Worm (Caenorhabditis elegans) whole organism, L2 larva: Measurements from ENCODE around the gene ZK180.7.
A peak's percentile ranks its signal among the peaks of the same experiment; 100 is the strongest.

ENCODE experiments used
- C34F6.9 ChIP-seq: fragments of 150-350 bp; optimal IDR thresholded peaks from 2 replicates; lab custom pipeline; 2014; ENCODE audit warnings: missing biosample characterization, missing genetic modification characterization
- F13H6.1 ChIP-seq: sonication (generic microtip); optimal IDR thresholded peaks from 2 replicates; lab custom pipeline; 2016; ENCODE audit warnings: missing genetic modification characterization, missing compliant biosample characterization
- Y55F3AM.14 ChIP-seq: fragments of 200-800 bp; sonication (Bioruptor generic); optimal IDR thresholded peaks from 2 replicates; lab custom pipeline; 2018; ENCODE audit warnings: mild to moderate bottlenecking, missing genetic modification characterization, missing compliant biosample characterization
- ZK546.5 ChIP-seq: sonication (generic microtip); optimal IDR thresholded peaks from 2 replicates; lab custom pipeline; 2017; ENCODE audit warnings: missing biosample characterization, missing genetic modification characterization
- alr-1 ChIP-seq: fragments of 150-350 bp; optimal IDR thresholded peaks from 2 replicates; lab custom pipeline; 2014; ENCODE audit warnings: missing biosample characterization, missing genetic modification characterization
- aly-2 ChIP-seq: fragments of 150-350 bp; optimal IDR thresholded peaks from 2 replicates; lab custom pipeline; 2014; ENCODE audit warnings: missing biosample characterization, missing genetic modification characterization
- ama-1 ChIP-seq: fragments of 150-350 bp; optimal IDR thresholded peaks from 2 replicates; lab custom pipeline; 2018; ENCODE audit warnings: inconsistent platforms
- crh-2 ChIP-seq: sonication (generic microtip); optimal IDR thresholded peaks from 2 replicates; lab custom pipeline; 2017; ENCODE audit warnings: missing biosample characterization, missing genetic modification characterization
- dmd-4 ChIP-seq: sonication (generic microtip); optimal IDR thresholded peaks from 2 replicates; lab custom pipeline; 2017; ENCODE audit warnings: missing biosample characterization, missing genetic modification characterization
- egl-27 ChIP-seq: sonication (generic microtip); optimal IDR thresholded peaks from 3 replicates; lab custom pipeline; 2017; ENCODE audit warnings: missing biosample characterization, missing genetic modification reagents, missing genetic modification characterization
- fos-1 ChIP-seq: fragments of 150-350 bp; optimal IDR thresholded peaks from 2 replicates; lab custom pipeline; 2014; ENCODE audit warnings: missing biosample characterization, missing genetic modification characterization
- gmeb-1 ChIP-seq: fragments of 150-350 bp; optimal IDR thresholded peaks from 2 replicates; lab custom pipeline; 2014; ENCODE audit warnings: missing biosample characterization, missing genetic modification characterization
- lin-11 ChIP-seq: fragments of 150-350 bp; sonication (generic microtip); optimal IDR thresholded peaks from 2 replicates; lab custom pipeline; 2014; ENCODE audit warnings: missing biosample characterization, missing genetic modification characterization, inconsistent platforms, mixed read lengths
- lin-39 ChIP-seq: fragments of 150-350 bp; optimal IDR thresholded peaks from 2 replicates; lab custom pipeline; 2014; ENCODE audit warnings: missing biosample characterization, missing genetic modification reagents, missing genetic modification characterization
- lsy-2 ChIP-seq, 2 experiments: fragments of 150-350 bp in 1 of 2; sonication (generic microtip) in 1 of 2; optimal IDR thresholded peaks; 2 replicates each; lab custom pipeline; 2014 to 2017; ENCODE audit warnings: missing biosample characterization in 2 of 2, missing genetic modification characterization in 2 of 2
- mab-5 ChIP-seq: fragments of 150-350 bp; optimal IDR thresholded peaks from 2 replicates; lab custom pipeline; 2014; ENCODE audit warnings: missing biosample characterization, missing genetic modification characterization
- mbf-1 ChIP-seq: sonication (generic microtip); optimal IDR thresholded peaks from 2 replicates; lab custom pipeline; 2017; ENCODE audit warnings: missing biosample characterization, missing genetic modification characterization
- mdl-1 ChIP-seq, 2 experiments: fragments of 150-350 bp in 1 of 2; sonication (generic microtip) in 1 of 2; optimal IDR thresholded peaks; 2 replicates each; lab custom pipeline; 2017; ENCODE audit warnings: missing biosample characterization in 2 of 2, missing genetic modification characterization in 2 of 2
- nhr-10 ChIP-seq: sonication (generic microtip); optimal IDR thresholded peaks from 2 replicates; lab custom pipeline; 2017; ENCODE audit warnings: missing biosample characterization, missing genetic modification characterization
- nhr-11 ChIP-seq: fragments of 150-350 bp; optimal IDR thresholded peaks from 2 replicates; lab custom pipeline; 2014; ENCODE audit warnings: missing biosample characterization, missing genetic modification characterization
- nhr-129 ChIP-seq: fragments of 150-350 bp; optimal IDR thresholded peaks from 2 replicates; lab custom pipeline; 2014; ENCODE audit warnings: missing biosample characterization, missing genetic modification characterization
- nhr-21 ChIP-seq: fragments of 150-350 bp; optimal IDR thresholded peaks from 2 replicates; lab custom pipeline; 2014; ENCODE audit warnings: missing biosample characterization, missing genetic modification characterization
- nhr-23 ChIP-seq: fragments of 150-350 bp; optimal IDR thresholded peaks from 2 replicates; lab custom pipeline; 2014; ENCODE audit warnings: missing biosample characterization, missing genetic modification reagents, missing genetic modification characterization
- nhr-25 ChIP-seq: fragments of 150-350 bp; sonication (generic microtip); optimal IDR thresholded peaks from 3 replicates; lab custom pipeline; 2014; ENCODE audit warnings: missing biosample characterization, missing genetic modification characterization
- nhr-6 ChIP-seq: fragments of 150-350 bp; optimal IDR thresholded peaks from 2 replicates; lab custom pipeline; 2014; ENCODE audit warnings: missing biosample characterization, missing genetic modification characterization
- peb-1 ChIP-seq: fragments of 150-350 bp; optimal IDR thresholded peaks from 2 replicates; lab custom pipeline; 2014; ENCODE audit warnings: missing biosample characterization, missing genetic modification characterization
- sem-4 ChIP-seq: fragments of 150-350 bp; optimal IDR thresholded peaks from 2 replicates; lab custom pipeline; 2014; ENCODE audit warnings: missing biosample characterization, missing genetic modification reagents, missing genetic modification characterization
- skn-1 ChIP-seq: sonication (generic microtip); optimal IDR thresholded peaks from 2 replicates; lab custom pipeline; 2017; ENCODE audit warnings: missing biosample characterization, missing genetic modification characterization
- sma-3 ChIP-seq: sonication (generic microtip); optimal IDR thresholded peaks from 2 replicates; lab custom pipeline; 2016; ENCODE audit warnings: missing genetic modification reagents, missing genetic modification characterization, missing compliant biosample characterization
- sma-9 ChIP-seq, 2 experiments: fragments of 150-350 bp in 1 of 2; sonication (generic microtip) in 1 of 2; optimal IDR thresholded peaks; 2 replicates each; lab custom pipeline; 2014 to 2016; ENCODE audit warnings: missing genetic modification characterization in 2 of 2, mild to moderate bottlenecking in 1 of 2, missing biosample characterization in 1 of 2, missing compliant biosample characterization in 1 of 2, missing genetic modification reagents in 1 of 2, moderate library complexity in 1 of 2
- snpc-4 ChIP-seq: fragments of 150-350 bp; optimal IDR thresholded peaks from 2 replicates; lab custom pipeline; 2014; ENCODE audit warnings: missing biosample characterization, missing genetic modification characterization
- unc-55 ChIP-seq: fragments of 150-350 bp; sonication (generic microtip); optimal IDR thresholded peaks from 3 replicates; lab custom pipeline; 2014; ENCODE audit warnings: missing biosample characterization, missing genetic modification reagents, missing genetic modification characterization
- unc-62 ChIP-seq: fragments of 150-350 bp; optimal IDR thresholded peaks from 2 replicates; lab custom pipeline; 2014; ENCODE audit warnings: missing biosample characterization, missing genetic modification reagents, missing genetic modification characterization
- zag-1 ChIP-seq: fragments of 150-350 bp; optimal IDR thresholded peaks from 2 replicates; lab custom pipeline; 2014; ENCODE audit warnings: missing biosample characterization, missing genetic modification characterization
- ztf-1 ChIP-seq: fragments of 200-800 bp; sonication (Bioruptor generic); conservative IDR thresholded peaks from 2 replicates; pipeline ENCODE4 v1.3.6; 2022; ENCODE audit warnings: missing genetic modification characterization, missing compliant biosample characterization
- ztf-4 ChIP-seq: fragments of 150-350 bp; optimal IDR thresholded peaks from 2 replicates; lab custom pipeline; 2014; ENCODE audit warnings: missing biosample characterization, missing genetic modification characterization

The ZK180.7 gene

DNA sequence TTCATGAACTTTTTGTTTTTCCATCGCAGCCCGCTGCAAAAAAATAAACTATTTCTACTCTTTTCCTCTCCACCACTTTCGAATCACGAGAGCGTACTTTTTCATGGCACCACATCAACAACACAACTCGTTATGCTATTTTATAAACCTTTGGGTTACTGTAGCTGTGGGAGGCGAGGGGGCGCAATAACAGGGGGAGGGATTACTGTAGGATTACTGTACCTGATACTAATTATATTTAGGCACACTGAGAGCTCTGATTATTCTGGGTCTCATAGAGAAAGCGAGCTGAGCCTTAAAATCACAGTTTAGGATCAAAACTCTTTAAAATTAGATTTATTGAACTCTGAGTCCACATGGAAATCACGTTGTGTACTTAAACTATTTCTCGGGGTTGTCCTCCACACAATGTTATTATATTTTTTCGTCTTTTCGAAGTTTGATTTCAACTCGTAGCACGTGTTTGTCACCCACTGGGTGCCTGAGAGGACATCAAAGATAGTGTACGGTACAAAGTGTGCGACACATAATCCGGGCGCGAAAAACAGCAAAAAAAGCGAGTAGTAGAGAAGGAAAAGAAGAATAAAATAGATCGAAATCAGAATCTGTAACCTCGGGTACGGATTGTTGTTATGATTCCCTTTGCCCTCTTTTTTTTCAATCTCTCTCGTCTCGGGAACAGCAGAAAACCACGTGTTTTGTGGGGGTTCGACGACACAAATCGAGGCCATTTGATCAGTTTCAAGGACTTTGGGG, 17.7 kb upstream of the ZK180.7 start (continued):
- TF ChIP-seq nhr-129 (peak; percentile 69), ama-1 (lab: Kevin White, UChicago) (no peak), lin-39 (tag; lab: Kevin White, UChicago) (no peak), lin-11 (no peak), ztf-1 (GFP tag; lab: Robert Waterston, UW) (no peak), skn-1 (no peak), nhr-10 (tag; lab: Kevin White, UChicago) (no peak)

DNA sequence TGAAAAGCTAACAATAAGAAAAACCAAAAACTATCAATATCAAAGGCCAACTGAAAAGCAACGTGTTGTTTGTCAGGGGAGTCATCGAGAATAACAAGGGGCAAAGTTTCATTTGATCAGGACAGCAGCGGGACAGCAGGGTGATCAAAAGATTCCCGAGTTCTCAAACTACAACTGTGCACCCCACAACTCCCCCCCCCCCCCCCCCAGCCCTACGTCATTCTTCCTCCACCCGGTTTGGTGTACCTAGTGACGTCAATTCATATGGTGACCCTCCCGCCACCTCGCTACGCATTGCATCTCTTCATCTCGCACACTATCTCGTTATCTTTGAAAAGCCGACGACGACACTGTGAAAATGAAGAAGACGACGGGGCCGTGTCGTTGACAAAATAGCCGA, 16.6 kb upstream of the ZK180.7 start:
- TF ChIP-seq ztf-1 (GFP tag; lab: Robert Waterston, UW) (0 out of 2 replicates have a peak, but pooled peaks have one; percentile 34), nhr-129 (peak; percentile 12), peb-1 (tag; lab: Kevin White, UChicago) (no peak)

DNA sequence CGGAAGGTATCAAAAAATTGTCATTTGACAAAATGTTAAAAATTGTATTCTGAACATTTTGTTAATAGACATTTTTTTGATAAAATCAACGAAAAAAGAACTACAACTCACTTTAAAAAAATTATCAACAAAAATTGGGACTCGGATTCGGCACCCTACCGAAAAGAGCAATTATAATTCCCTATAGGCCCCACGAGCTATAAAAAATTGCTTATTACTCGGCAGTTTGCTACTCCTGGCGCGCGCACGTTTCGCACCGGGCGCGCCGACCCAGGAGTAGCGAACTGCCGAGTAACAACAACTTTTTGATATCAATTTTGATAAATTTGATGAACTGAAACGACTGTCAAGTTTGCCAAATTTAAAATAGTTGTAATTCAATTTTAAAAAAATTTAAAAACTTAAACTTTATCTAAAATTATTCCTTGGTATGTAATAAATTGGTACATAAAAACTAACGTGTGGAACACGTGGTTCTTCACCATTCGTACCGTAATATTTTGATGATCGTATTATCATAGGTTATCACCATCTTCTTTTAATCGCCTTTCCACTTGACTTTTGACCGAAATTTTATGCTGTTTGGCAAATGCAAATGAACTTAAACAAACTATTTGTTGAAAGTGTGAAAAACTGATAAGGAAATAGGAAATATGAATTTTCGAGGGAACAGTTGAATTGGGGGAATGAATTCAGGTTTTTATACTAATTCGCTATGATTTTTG, 14.8 kb upstream of the ZK180.7 start:
- TF ChIP-seq fos-1 (tag; lab: Kevin White, UChicago) (peak; percentile 8), Y55F3AM.14 (GFP tag; lab: Kevin White, UChicago) (no peak), crh-2 (peak; percentile 35), nhr-129 (no peak), sma-9 (GFP tag; optimal IDR thresholded peaks at IDR 0.05; lab: Kevin White, UChicago) (peak; percentile 56), sma-9 (tag; optimal IDR thresholded peaks at IDR 0.05; lab: Kevin White, UChicago) (no peak), dmd-4 (tag; lab: Kevin White, UChicago) (no peak)
- TF ChIP-seq, all 48 proteins: peak for 3

DNA sequence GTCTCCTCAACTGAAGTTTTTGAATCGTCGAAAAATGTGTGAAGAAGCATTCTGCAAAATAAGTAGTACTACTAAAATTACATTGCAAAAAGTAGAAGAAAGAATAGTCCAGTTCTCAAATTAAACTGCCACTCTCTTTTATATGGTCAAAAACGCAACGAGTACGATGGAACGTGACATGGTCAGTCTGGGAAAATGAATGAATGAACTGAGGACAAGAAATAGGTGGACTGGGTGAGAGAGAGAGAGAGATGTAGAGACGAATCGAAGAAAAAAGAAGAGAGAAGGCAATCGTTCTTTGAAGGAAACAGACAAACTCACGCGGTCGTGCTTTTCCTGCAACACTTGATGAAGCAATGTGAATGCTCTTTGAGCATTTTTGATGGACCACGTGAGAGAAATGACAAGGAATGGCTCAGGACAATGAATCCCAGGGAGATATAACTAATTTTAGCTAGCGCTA, 13.3 kb upstream of the ZK180.7 start, which contains the start of gene M01H9.3:
M01H9.3 (minus strand) TSS at position 51 of the 463 bp plus-strand sequence.
- TF ChIP-seq C34F6.9 (peak; percentile 82), unc-62 (GFP tag; lab: Kevin White, UChicago) (no peak), egl-27 (tag; lab: Kevin White, UChicago) (no peak), ZK546.5 (no peak), fos-1 (tag; lab: Kevin White, UChicago) (peak; percentile 55), sma-3 (GFP tag; lab: Kevin White, UChicago) (peak; percentile 39), Y55F3AM.14 (GFP tag; lab: Kevin White, UChicago) (no peak), snpc-4 (tag; lab: Kevin White, UChicago) (peak; percentile 15), nhr-23 (no peak), ztf-4 (tag; lab: Kevin White, UChicago) (peak; percentile 76), crh-2 (peak; percentile 79), nhr-25 (tag; lab: Kevin White, UChicago) (peak; percentile 60), sma-9 (GFP tag; optimal IDR thresholded peaks at IDR 0.05; lab: Kevin White, UChicago) (peak; percentile 90), sma-9 (tag; optimal IDR thresholded peaks at IDR 0.05; lab: Kevin White, UChicago) (no peak), skn-1 (no peak), ama-1 (lab: Kevin White, UChicago) (peak; percentile 91), lsy-2 (tag; optimal IDR thresholded peaks at IDR 0.05; lab: Kevin White, UChicago) (peak in 1 of 2 experiments; percentile 76), nhr-129 (peak; percentile 97), nhr-21 (tag; lab: Kevin White, UChicago) (peak; percentile 20), aly-2 (tag; lab: Kevin White, UChicago) (no peak), mbf-1 (tag; lab: Kevin White, UChicago) (no peak), alr-1 (tag; lab: Kevin White, UChicago) (no peak), mab-5 (tag; lab: Kevin White, UChicago) (peak; percentile 52), nhr-6 (tag; lab: Kevin White, UChicago) (peak; percentile 80), unc-55 (GFP tag; lab: Kevin White, UChicago) (peak; percentile 57), ztf-1 (GFP tag; lab: Robert Waterston, UW) (no peak), sem-4 (tag; lab: Kevin White, UChicago) (peak; percentile 44), F13H6.1 (tag; lab: Kevin White, UChicago) (peak; percentile 81), mdl-1 (tag; optimal IDR thresholded peaks at IDR 0.05; lab: Kevin White, UChicago) (peak in 1 of 2 experiments; percentile 68), zag-1 (tag; lab: Kevin White, UChicago) (peak; percentile 1), gmeb-1 (tag; lab: Kevin White, UChicago) (peak; percentile 24), nhr-11 (tag; lab: Kevin White, UChicago) (no peak)
